Fruit fly (Drosophila melanogaster) whole organism, embryonic: ENCODE results near the gene CG6788.
A peak's percentile ranks its signal among the peaks of the same experiment; 100 is the strongest.

ENCODE experiments used
- CG11560 ChIP-seq: fragments of 200-800 bp; sonication (Bioruptor generic); IDR thresholded peaks from 3 replicates; pipeline ENCODE4 v1.3.6; 2022; ENCODE audit warnings: missing biosample characterization, missing genetic modification characterization
- CG11695 ChIP-seq: fragments of 200-800 bp; sonication (Bioruptor generic); IDR thresholded peaks from 3 replicates; pipeline ENCODE4 v1.3.6; 2022; ENCODE audit warnings: missing biosample characterization, missing genetic modification characterization
- CG1233 ChIP-seq: fragments of 200-800 bp; sonication (Bioruptor generic); optimal IDR thresholded peaks from 4 replicates; lab custom pipeline; 2018; ENCODE audit warnings: missing biosample characterization, mild to moderate bottlenecking, missing genetic modification characterization
- CG12769 ChIP-seq: fragments of 200-800 bp; sonication (Bioruptor generic); optimal IDR thresholded peaks from 2 replicates; lab custom pipeline; 2019; ENCODE audit warnings: missing biosample characterization, mild to moderate bottlenecking, missing genetic modification characterization, moderate library complexity
- CG13123 ChIP-seq: fragments of 200-800 bp; sonication (Bioruptor generic); optimal IDR thresholded peaks from 2 replicates; lab custom pipeline; 2016; ENCODE audit warnings: missing biosample characterization, missing genetic modification characterization
- CG15479 ChIP-seq: fragments of 200-800 bp; sonication (Bioruptor generic); optimal IDR thresholded peaks from 3 replicates; lab custom pipeline; 2019; ENCODE audit warnings: missing biosample characterization, mild to moderate bottlenecking, missing genetic modification characterization, moderate library complexity
- CG17186 ChIP-seq: fragments of 200-800 bp; sonication (Bioruptor generic); optimal IDR thresholded peaks from 3 replicates; lab custom pipeline; 2017; ENCODE audit warnings: missing biosample characterization, missing genetic modification reagents, missing genetic modification characterization
- CG30431 ChIP-seq: fragments of 200-800 bp; sonication (Bioruptor generic); optimal IDR thresholded peaks from 2 replicates; lab custom pipeline; 2017; ENCODE audit warnings: missing biosample characterization, missing genetic modification characterization
- CG33557 ChIP-seq: fragments of 200-800 bp; sonication (Bioruptor generic); optimal IDR thresholded peaks from 2 replicates; lab custom pipeline; 2019; ENCODE audit warnings: missing biosample characterization, mild to moderate bottlenecking, missing genetic modification characterization, moderate library complexity
- CG34224 ChIP-seq: fragments of 200-800 bp; sonication (Bioruptor generic); IDR thresholded peaks from 3 replicates; pipeline ENCODE4 v1.3.6; 2022; ENCODE audit warnings: missing biosample characterization, missing genetic modification characterization; ENCODE audit not compliant: partially characterized antibody
- CG3838 ChIP-seq: fragments of 200-800 bp; sonication (Bioruptor generic); optimal IDR thresholded peaks from 3 replicates; lab custom pipeline; 2016; ENCODE audit warnings: missing biosample characterization, missing genetic modification characterization
- CG4328 ChIP-seq: fragments of 200-800 bp; sonication (Bioruptor generic); optimal IDR thresholded peaks from 3 replicates; lab custom pipeline; 2017; ENCODE audit warnings: missing biosample characterization, missing genetic modification reagents, missing genetic modification characterization
- CG43689 ChIP-seq: fragments of 200-800 bp; sonication (Bioruptor generic); IDR thresholded peaks from 2 replicates; pipeline ENCODE4 v1.3.6; 2022; ENCODE audit warnings: missing biosample characterization, missing genetic modification characterization
- CG6654 ChIP-seq: fragments of 200-800 bp; sonication (Bioruptor generic); optimal IDR thresholded peaks from 2 replicates; lab custom pipeline; 2017; ENCODE audit warnings: missing biosample characterization, mild to moderate bottlenecking, missing genetic modification characterization
- CG9609 ChIP-seq: fragments of 200-800 bp; sonication (Bioruptor generic); optimal IDR thresholded peaks from 3 replicates; lab custom pipeline; 2016; ENCODE audit warnings: missing biosample characterization, missing genetic modification characterization
- CG9727 ChIP-seq: fragments of 200-800 bp; sonication (Bioruptor generic); optimal IDR thresholded peaks from 3 replicates; lab custom pipeline; 2017; ENCODE audit warnings: missing biosample characterization, mild to moderate bottlenecking, missing genetic modification characterization
- Doc2 ChIP-seq: fragments of 200-800 bp; sonication (Bioruptor generic); IDR thresholded peaks from 2 replicates; pipeline ENCODE4 v1.3.6; 2022; ENCODE audit warnings: missing biosample characterization, missing genetic modification characterization
- Elba2 ChIP-seq: fragments of 200-800 bp; sonication (Bioruptor generic); optimal IDR thresholded peaks from 3 replicates; lab custom pipeline; 2016; ENCODE audit warnings: missing biosample characterization, missing genetic modification characterization
- Fer2 ChIP-seq: fragments of 200-800 bp; sonication (Bioruptor generic); optimal IDR thresholded peaks from 2 replicates; lab custom pipeline; 2018; ENCODE audit warnings: missing biosample characterization, mild to moderate bottlenecking, missing genetic modification characterization, moderate library complexity
- Kr ChIP-seq: fragments of 200-800 bp; sonication (Bioruptor generic); optimal IDR thresholded peaks from 2 replicates; lab custom pipeline; 2017; ENCODE audit warnings: missing biosample characterization, mild to moderate bottlenecking, missing genetic modification characterization
- NK7.1 ChIP-seq: fragments of 200-800 bp; sonication (Bioruptor generic); optimal IDR thresholded peaks from 3 replicates; lab custom pipeline; 2016; ENCODE audit warnings: missing biosample characterization, missing genetic modification characterization
- Vsx1 ChIP-seq: fragments of 200-800 bp; sonication (Bioruptor generic); optimal IDR thresholded peaks from 2 replicates; lab custom pipeline; 2017; ENCODE audit warnings: missing biosample characterization, mild to moderate bottlenecking, missing genetic modification characterization, missing genetic modification reagents
- bigmax ChIP-seq: fragments of 200-800 bp; sonication (Bioruptor generic); optimal IDR thresholded peaks from 2 replicates; lab custom pipeline; 2018; ENCODE audit warnings: missing biosample characterization, mild to moderate bottlenecking, missing genetic modification characterization
- cad ChIP-seq: fragments of >200 bp; optimal IDR thresholded peaks from 2 replicates; lab custom pipeline; 2017; ENCODE audit warnings: missing biosample characterization, missing genetic modification characterization
- chinmo ChIP-seq: fragments of 200-800 bp; sonication (Bioruptor generic); IDR thresholded peaks from 4 replicates; pipeline ENCODE4 v1.3.6; 2022; ENCODE audit warnings: missing biosample characterization, missing genetic modification characterization; ENCODE audit not compliant: partially characterized antibody
- crp ChIP-seq, 2 experiments: fragments of 200-800 bp; sonication (Bioruptor generic); optimal IDR thresholded peaks; 2 replicates in 1 of 2; 3 replicates in 1 of 2; lab custom pipeline; 2017; ENCODE audit warnings: missing biosample characterization in 2 of 2, missing genetic modification characterization in 2 of 2, mild to moderate bottlenecking in 1 of 2, moderate library complexity in 1 of 2
- disco-r ChIP-seq: fragments of 200-800 bp; sonication (Bioruptor generic); optimal IDR thresholded peaks from 2 replicates; lab custom pipeline; 2016; ENCODE audit warnings: missing biosample characterization, missing genetic modification characterization
- eve ChIP-seq, 2 experiments: fragments of >200 bp; optimal IDR thresholded peaks; 2 replicates each; lab custom pipeline; 2017; ENCODE audit warnings: missing biosample characterization in 2 of 2, missing genetic modification characterization in 2 of 2
- fd96Cb ChIP-seq: fragments of 200-800 bp; sonication (Bioruptor generic); optimal IDR thresholded peaks from 2 replicates; lab custom pipeline; 2018; ENCODE audit warnings: missing biosample characterization, mild to moderate bottlenecking, missing genetic modification characterization, moderate library complexity
- insv ChIP-seq, 2 experiments: fragments of 200-800 bp; sonication (Bioruptor generic); optimal IDR thresholded peaks; 3 replicates each; lab custom pipeline; 2016 to 2018; ENCODE audit warnings: missing biosample characterization in 2 of 2, missing genetic modification characterization in 2 of 2
- lilli ChIP-seq: fragments of 200-800 bp; sonication (Bioruptor generic); optimal IDR thresholded peaks from 3 replicates; lab custom pipeline; 2016; ENCODE audit warnings: missing biosample characterization, missing genetic modification characterization
- lola ChIP-seq, 3 experiments: fragments of >200 bp in 2 of 3; fragments of 200-800 bp in 1 of 3; sonication (Bioruptor generic) in 1 of 3; optimal IDR thresholded peaks; 2 replicates each; lab custom pipeline; 2017 to 2019; ENCODE audit warnings: missing biosample characterization in 3 of 3, missing genetic modification characterization in 3 of 3, mild to moderate bottlenecking in 1 of 3, moderate library complexity in 1 of 3
- org-1 ChIP-seq: fragments of 200-800 bp; sonication (Bioruptor generic); optimal IDR thresholded peaks from 2 replicates; lab custom pipeline; 2017; ENCODE audit warnings: missing biosample characterization, missing genetic modification characterization
- pfk ChIP-seq: fragments of 200-800 bp; sonication (Bioruptor generic); optimal IDR thresholded peaks from 2 replicates; lab custom pipeline; 2018; ENCODE audit warnings: missing biosample characterization, mild to moderate bottlenecking, missing genetic modification characterization, moderate library complexity
- pum ChIP-seq: fragments of 200-800 bp; sonication (Bioruptor generic); optimal IDR thresholded peaks from 2 replicates; lab custom pipeline; 2016; ENCODE audit warnings: missing biosample characterization, missing genetic modification characterization
- sens ChIP-seq: fragments of 200-800 bp; sonication (Bioruptor generic); peaks from one replicate; lab custom pipeline; 2016; ENCODE audit warnings: missing biosample characterization, missing genetic modification characterization
- stwl ChIP-seq: fragments of 200-800 bp; sonication (Bioruptor generic); optimal IDR thresholded peaks from 3 replicates; lab custom pipeline; 2018; ENCODE audit warnings: missing biosample characterization, mild to moderate bottlenecking, missing genetic modification characterization, moderate library complexity
- tio ChIP-seq: fragments of 200-800 bp; sonication (Bioruptor generic); optimal IDR thresholded peaks from 2 replicates; lab custom pipeline; 2017; ENCODE audit warnings: missing biosample characterization, missing genetic modification characterization, inconsistent platforms
- tll ChIP-seq, 2 experiments: fragments of 200-800 bp in 1 of 2; fragments of >200 bp in 1 of 2; sonication (Bioruptor generic) in 1 of 2; optimal IDR thresholded peaks; 2 replicates each; lab custom pipeline; 2017 to 2019; ENCODE audit warnings: missing biosample characterization in 2 of 2, missing genetic modification characterization in 2 of 2, mild to moderate bottlenecking in 1 of 2, moderate library complexity in 1 of 2
- zf30C ChIP-seq: fragments of 200-800 bp; sonication (Bioruptor generic); optimal IDR thresholded peaks from 3 replicates; lab custom pipeline; 2018; ENCODE audit warnings: missing biosample characterization, mild to moderate bottlenecking, missing genetic modification characterization
- zfh1 ChIP-seq: fragments of 200-800 bp; sonication (Bioruptor generic); IDR thresholded peaks from 3 replicates; pipeline ENCODE4 v1.3.6; 2022; ENCODE audit warnings: missing biosample characterization, missing genetic modification characterization

Gene CG6788

dm6 chrX:17885295-17885694 is 2.7 kb upstream of the CG6788 start:
- TF ChIP-seq CG3838 (GFP tag; lab: Kevin White, UChicago), result no peak
- TF ChIP-seq Fer2 (tag; lab: Kevin White, UChicago), result no peak
- peak; percentile 55 for TF ChIP-seq sens (GFP tag; lab: Kevin White, UChicago)
- no peak for TF ChIP-seq CG9609
- no peak for TF ChIP-seq CG12769 (tag; lab: Kevin White, UChicago)
- no peak for TF ChIP-seq tio (GFP tag; lab: Kevin White, UChicago)
- no peak for TF ChIP-seq CG4328 (GFP tag; lab: Kevin White, UChicago)
- TF ChIP-seq CG11560 (tag; lab: Robert Waterston, UW), result no peak
- TF ChIP-seq Kr, result no peak
- TF ChIP-seq stwl (tag; lab: Kevin White, UChicago), result peak; percentile 20
- 0 out of 4 replicates have a peak, but pooled peaks have one; percentile 62 for TF ChIP-seq chinmo (GFP tag; lab: Robert Waterston, UW)
- TF ChIP-seq CG1233 (GFP tag; lab: Kevin White, UChicago), result no peak
- no peak for TF ChIP-seq tll (GFP tag; optimal IDR thresholded peaks at IDR 0.05; lab: Kevin White, UChicago)
- peak; percentile 30 for TF ChIP-seq CG15479 (GFP tag; lab: Kevin White, UChicago)
- TF ChIP-seq disco-r (GFP tag; lab: Kevin White, UChicago), result no peak
- no peak for TF ChIP-seq zf30C
- TF ChIP-seq, all 482 proteins: peak for 4

- TF ChIP-seq pum (no peak), eve (GFP tag; optimal IDR thresholded peaks at IDR 0.05; lab: Kevin White, UChicago) (peak in 1 of 2 experiments; percentile 70), NK7.1 (GFP tag; lab: Kevin White, UChicago) (no peak), crp (GFP tag; optimal IDR thresholded peaks at IDR 0.05; lab: Kevin White, UChicago) (no peak), CG9727 (GFP tag; lab: Kevin White, UChicago) (no peak), CG13123 (GFP tag; lab: Kevin White, UChicago) (no peak), lola (GFP tag; optimal IDR thresholded peaks at IDR 0.05; lab: Kevin White, UChicago) (no peak), Elba2 (GFP tag; lab: Kevin White, UChicago) (peak; percentile 48), insv (GFP tag; optimal IDR thresholded peaks at IDR 0.05; lab: Kevin White, UChicago) (peak; percentile 78 to 96), org-1 (GFP tag; lab: Kevin White, UChicago) (no peak), cad (GFP tag; lab: Kevin White, UChicago) (peak; percentile 29), lilli (GFP tag; lab: Kevin White, UChicago) (no peak), zfh1 (GFP tag; lab: Robert Waterston, UW) (no peak), CG33557 (GFP tag; lab: Kevin White, UChicago) (no peak), fd96Cb (tag; lab: Kevin White, UChicago) (no peak), bigmax (GFP tag; lab: Kevin White, UChicago) (peak; percentile 95), Doc2 (no peak), Vsx1 (GFP tag; lab: Kevin White, UChicago) (no peak), pfk (GFP tag; lab: Kevin White, UChicago) (no peak), CG34224 (GFP tag; lab: Robert Waterston, UW) (no peak), CG17186 (GFP tag; lab: Kevin White, UChicago) (peak; percentile 98), CG43689 (GFP tag; lab: Robert Waterston, UW) (no peak), CG30431 (no peak), CG6654 (GFP tag; lab: Kevin White, UChicago) (no peak), CG11695 (no peak)
Observed at dm6 chrX:17886107-17886448, 1.9 kb upstream of the CG6788 start.
